Fruit fly (Drosophila melanogaster): ENCODE measurements around the gene stg1.

DNA sequence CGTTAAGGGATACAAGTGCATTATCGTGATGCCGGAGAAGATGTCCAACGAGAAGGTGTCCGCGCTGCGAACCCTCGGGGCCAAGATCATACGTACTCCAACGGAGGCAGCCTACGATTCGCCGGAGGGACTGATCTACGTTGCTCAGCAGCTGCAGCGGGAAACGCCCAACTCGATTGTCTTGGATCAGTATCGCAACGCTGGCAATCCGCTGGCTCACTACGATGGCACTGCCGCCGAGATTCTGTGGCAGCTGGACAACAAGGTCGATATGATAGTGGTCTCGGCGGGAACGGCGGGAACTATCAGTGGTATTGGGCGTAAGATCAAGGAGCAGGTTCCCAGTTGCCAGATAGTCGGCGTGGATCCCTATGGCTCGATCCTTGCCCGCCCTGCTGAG, 45.9 kb upstream of the stg1 start:
- no peak for TF ChIP-seq HLH106 (tag; optimal IDR thresholded peaks at IDR 0.05)
- no peak for TF ChIP-seq usp (GFP tag; optimal IDR thresholded peaks at IDR 0.05)
- no peak for TF ChIP-seq Sp1 (GFP tag; optimal IDR thresholded peaks at IDR 0.05)
- TF ChIP-seq Hnf4 (GFP tag; optimal IDR thresholded peaks at IDR 0.05): no peak
- no peak for TF ChIP-seq OdsH (GFP tag; optimal IDR thresholded peaks at IDR 0.05)
- no peak for TF ChIP-seq Rel (GFP tag; optimal IDR thresholded peaks at IDR 0.05)
- TF ChIP-seq Rel (tag; optimal IDR thresholded peaks at IDR 0.05): no peak
- no peak for TF ChIP-seq Dfd (GFP tag; optimal IDR thresholded peaks at IDR 0.05)
- TF ChIP-seq psq (GFP tag; optimal IDR thresholded peaks at IDR 0.05): no peak
- TF ChIP-seq Vsx2 (GFP tag; optimal IDR thresholded peaks at IDR 0.05; ENCODE audit: partially characterized antibody): no peak
- TF ChIP-seq Myc (optimal IDR thresholded peaks at IDR 0.05): no peak
- TF ChIP-seq CrebA (GFP tag; optimal IDR thresholded peaks at IDR 0.05; ENCODE audit: borderline replicate concordance): no peak
- TF ChIP-seq br (GFP tag; optimal IDR thresholded peaks at IDR 0.05): no peak
- TF ChIP-seq sv (GFP tag; optimal IDR thresholded peaks at IDR 0.05): no peak
- no peak for TF ChIP-seq lola (GFP tag; optimal IDR thresholded peaks at IDR 0.05)

Data from whole organism, wandering third instar larva.